Fruit fly (Drosophila melanogaster) whole organism, wandering third instar larva: ENCODE measurements around the gene fred.

ENCODE experiments used
- Abd-B ChIP-seq: fragments of >200 bp; optimal IDR thresholded peaks from 2 replicates; lab custom pipeline; 2017; ENCODE audit warnings: missing biosample characterization, missing genetic modification characterization
- Dfd ChIP-seq: fragments of >200 bp; optimal IDR thresholded peaks from 2 replicates; lab custom pipeline; 2017; ENCODE audit warnings: missing biosample characterization, missing genetic modification characterization
- GATAd ChIP-seq: sonication (Bioruptor generic); optimal IDR thresholded peaks from 2 replicates; lab custom pipeline; 2016; ENCODE audit warnings: missing biosample characterization, missing genetic modification characterization
- HLH106 ChIP-seq: fragments of 200-800 bp; optimal IDR thresholded peaks from 3 replicates; lab custom pipeline; 2019; ENCODE audit warnings: missing biosample characterization, mild to moderate bottlenecking, missing genetic modification characterization, moderate library complexity
- Hr83 ChIP-seq: fragments of 200-300 bp; sonication (Bioruptor generic); optimal IDR thresholded peaks from 2 replicates; lab custom pipeline; 2016; ENCODE audit warnings: missing biosample characterization, mild to moderate bottlenecking, missing genetic modification characterization, moderate library complexity; ENCODE audit not compliant: poor library complexity, severe bottlenecking
- Jra ChIP-seq: sonication (Bioruptor generic); optimal IDR thresholded peaks from 2 replicates; lab custom pipeline; 2016; ENCODE audit warnings: missing biosample characterization, missing genetic modification characterization
- Vsx2 ChIP-seq: fragments of 200-300, 225-300 bp; sonication (Bioruptor generic); optimal IDR thresholded peaks from 2 replicates; lab custom pipeline; 2018; ENCODE audit warnings: missing biosample characterization, missing genetic modification characterization; ENCODE audit not compliant: partially characterized antibody
- br ChIP-seq: fragments of 200-800 bp; sonication (Bioruptor generic); optimal IDR thresholded peaks from 2 replicates; lab custom pipeline; 2016; ENCODE audit warnings: missing biosample characterization, missing genetic modification characterization
- foxo ChIP-seq, 2 experiments: fragments of 200-800 bp; sonication (Bioruptor generic); optimal IDR thresholded peaks; 2 replicates in 1 of 2; 3 replicates in 1 of 2; lab custom pipeline; 2016 to 2017; ENCODE audit warnings: missing biosample characterization in 2 of 2, missing genetic modification characterization in 2 of 2
- h ChIP-seq: fragments of 200-800 bp; sonication (Bioruptor generic); optimal IDR thresholded peaks from 3 replicates; lab custom pipeline; 2016; ENCODE audit warnings: missing biosample characterization, mild to moderate bottlenecking, missing genetic modification characterization
- sv ChIP-seq: fragments of 200-800 bp; sonication (Bioruptor generic); optimal IDR thresholded peaks from 3 replicates; lab custom pipeline; 2016; ENCODE audit warnings: missing biosample characterization, missing genetic modification characterization
- tai ChIP-seq: sonication (Bioruptor generic); optimal IDR thresholded peaks from 2 replicates; lab custom pipeline; 2016; ENCODE audit warnings: missing biosample characterization, missing genetic modification characterization

dm6 chr2L:4020188-4020587, 28.7 kb upstream of the fred start:
- TF ChIP-seq Abd-B (GFP tag; lab: Kevin White, UChicago) (no peak), sv (no peak), br (GFP tag; lab: Kevin White, UChicago) (no peak), GATAd (GFP tag; lab: Kevin White, UChicago) (no peak), foxo (GFP tag; optimal IDR thresholded peaks at IDR 0.05; lab: Kevin White, UChicago) (no peak), tai (GFP tag; lab: Kevin White, UChicago) (no peak), Hr83 (GFP tag; lab: Kevin White, UChicago) (no peak), HLH106 (tag; lab: Kevin White, UChicago) (no peak), Vsx2 (GFP tag; lab: Kevin White, UChicago) (no peak), Dfd (GFP tag; lab: Kevin White, UChicago) (peak; percentile 67), Jra (no peak), h (GFP tag; lab: Kevin White, UChicago) (no peak)
